Worm (Caenorhabditis elegans): Measurements from ENCODE around the gene F52D10.2.

The F52D10.2 gene

ce11 chrX:11632107-11632506, 40.6 kb upstream of the F52D10.2 start, which contains the start of gene sto-6:
sto-6 (plus strand) TSS chrX:11632407.
- no peak for TF ChIP-seq ztf-4 (tag; optimal IDR thresholded peaks at IDR 0.05)
- no peak for TF ChIP-seq unc-39 (tag; optimal IDR thresholded peaks at IDR 0.05)
- no peak for TF ChIP-seq blmp-1 (tag; optimal IDR thresholded peaks at IDR 0.05; ENCODE audit: insufficient read depth)
- no peak for TF ChIP-seq lin-39 (tag; optimal IDR thresholded peaks at IDR 0.05)
- TF ChIP-seq nhr-10 (tag; optimal IDR thresholded peaks at IDR 0.05) = no peak
- no peak for TF ChIP-seq nhr-6 (tag; optimal IDR thresholded peaks at IDR 0.05)
- TF ChIP-seq F13H6.1 (tag; optimal IDR thresholded peaks at IDR 0.05) = no peak
- TF ChIP-seq ceh-16 (tag; optimal IDR thresholded peaks at IDR 0.05) = no peak
- no peak for TF ChIP-seq lsy-2 (tag; optimal IDR thresholded peaks at IDR 0.05)
- TF ChIP-seq nhr-21 (tag; optimal IDR thresholded peaks at IDR 0.05) = no peak
- no peak for TF ChIP-seq peb-1 (tag; optimal IDR thresholded peaks at IDR 0.05)
- TF ChIP-seq nhr-11 (tag; optimal IDR thresholded peaks at IDR 0.05) = no peak
- TF ChIP-seq egl-27 (tag; optimal IDR thresholded peaks at IDR 0.05) = no peak
- TF ChIP-seq crh-2 (tag; optimal IDR thresholded peaks at IDR 0.05) = no peak
- no peak for TF ChIP-seq elt-1 (tag; optimal IDR thresholded peaks at IDR 0.05)
- no peak for TF ChIP-seq nhr-23 (tag; optimal IDR thresholded peaks at IDR 0.05)

- TF ChIP-seq nhr-21 (tag; optimal IDR thresholded peaks at IDR 0.05) (no peak), gmeb-1 (tag; optimal IDR thresholded peaks at IDR 0.05) (no peak), unc-55 (GFP tag; optimal IDR thresholded peaks at IDR 0.05) (no peak), zag-1 (tag; optimal IDR thresholded peaks at IDR 0.05) (peak; percentile 27)
Measured at ce11 chrX:11630499-11630898, 39.0 kb upstream of the F52D10.2 start.

ce11 chrX:11628580-11628979, 37.1 kb upstream of the F52D10.2 start, which contains the start of gene spp-30:
spp-30 (minus strand) TSS chrX:11628680.
- TF ChIP-seq fos-1 (tag; optimal IDR thresholded peaks at IDR 0.05) = no peak
- TF ChIP-seq C34F6.9 (tag; optimal IDR thresholded peaks at IDR 0.05) = no peak
- TF ChIP-seq dmd-4 (tag; optimal IDR thresholded peaks at IDR 0.05) = no peak
- no peak for TF ChIP-seq ceh-16 (tag; optimal IDR thresholded peaks at IDR 0.05)

ce11 chrX:11627013-11627412, 35.5 kb upstream of the F52D10.2 start, which contains the start of gene twk-44:
twk-44 (minus strand) TSS chrX:11627113.
- no peak for TF ChIP-seq mdl-1 (tag; optimal IDR thresholded peaks at IDR 0.05)

ce11 chrX:11624621-11625020, 33.1 kb upstream of the F52D10.2 start:
- TF ChIP-seq skn-1 (tag; optimal IDR thresholded peaks at IDR 0.05) (no peak), C34F6.9 (tag; optimal IDR thresholded peaks at IDR 0.05) (no peak), lsy-2 (tag; optimal IDR thresholded peaks at IDR 0.05) (no peak), blmp-1 (tag; optimal IDR thresholded peaks at IDR 0.05; ENCODE audit: insufficient read depth) (no peak), Y55F3AM.14 (GFP tag; optimal IDR thresholded peaks at IDR 0.05) (no peak), ztf-4 (tag; optimal IDR thresholded peaks at IDR 0.05) (no peak), unc-62 (GFP tag; optimal IDR thresholded peaks at IDR 0.05) (no peak), mbf-1 (tag; optimal IDR thresholded peaks at IDR 0.05) (no peak)

- TF ChIP-seq snpc-4 (tag; optimal IDR thresholded peaks at IDR 0.05) (peak; percentile 79), ztf-11 (tag; optimal IDR thresholded peaks at IDR 0.05) (no peak)
Measured at ce11 chrX:11623442-11623841, 31.9 kb upstream of the F52D10.2 start.

ce11 chrX:11621997-11622396, 30.5 kb upstream of the F52D10.2 start, which contains the start of gene sto-3:
sto-3 (minus strand) TSS chrX:11622097.
- TF ChIP-seq nhr-237 (tag; optimal IDR thresholded peaks at IDR 0.05) = no peak

- TF ChIP-seq ztf-4 (tag; optimal IDR thresholded peaks at IDR 0.05) (no peak), R02D3.7 (tag; optimal IDR thresholded peaks at IDR 0.05) (no peak), peb-1 (tag; optimal IDR thresholded peaks at IDR 0.05) (no peak)
Measured at ce11 chrX:11617387-11617786, 25.9 kb upstream of the F52D10.2 start, which contains the start of gene F52D10.4. F52D10.4 (plus strand) TSS chrX:11617470.

Measured in whole organism, L2 larva.